Fruit fly (Drosophila melanogaster): ENCODE results near the gene RpL4.
A peak's percentile ranks its signal among the peaks of the same experiment; 100 is the strongest.

DNA sequence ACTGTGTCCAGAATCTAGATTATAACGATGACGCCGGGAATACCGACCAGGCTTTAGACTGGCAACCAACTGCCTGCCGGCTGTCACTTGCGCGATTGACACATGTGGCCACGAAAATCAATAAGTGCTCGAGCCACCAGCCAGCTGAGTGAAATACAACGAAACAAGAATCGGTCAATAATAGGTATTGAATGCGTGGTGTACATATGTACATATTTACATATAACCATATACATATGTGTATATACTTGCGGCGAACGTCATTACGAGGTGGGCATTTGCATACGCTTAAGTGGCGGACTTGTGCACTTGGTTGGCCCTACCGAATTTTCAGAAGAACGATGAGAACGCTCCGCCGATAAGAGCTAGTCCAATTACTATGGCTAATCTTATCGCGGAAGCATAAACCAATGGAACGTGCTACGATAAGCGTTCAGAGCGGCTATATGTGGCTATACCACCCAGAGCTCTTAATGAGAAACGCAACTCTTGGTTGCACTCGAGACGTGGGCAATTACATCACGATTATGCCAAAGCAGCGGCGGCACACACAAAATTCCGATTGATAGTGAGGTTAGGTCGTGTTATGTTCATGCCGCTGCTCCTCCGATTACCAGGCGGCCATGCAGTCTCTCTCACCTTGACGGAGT lies 24.1 kb downstream of the RpL4 start:
- TF ChIP-seq CG33017 (tag; optimal IDR thresholded peaks at IDR 0.05) (no peak), Crg-1 (GFP tag; optimal IDR thresholded peaks at IDR 0.05) (peak; percentile 13), kay (GFP tag; ENCODE audit: borderline replicate concordance) (no peak), Clk (GFP tag; optimal IDR thresholded peaks at IDR 0.05) (no peak)

Measured in whole organism, adult.